Fruit fly (Drosophila melanogaster) whole organism, adult: Measurements from ENCODE around the gene ALiX.

Source experiments
- CG11617 ChIP-seq: fragments of 200-800 bp; sonication (Bioruptor generic); optimal IDR thresholded peaks from 2 replicates; lab custom pipeline; 2017; ENCODE audit warnings: mild to moderate bottlenecking, missing biosample characterization, missing genetic modification reagents, missing genetic modification characterization
- CG5204 ChIP-seq: fragments of 200-800 bp; sonication (Bioruptor generic); optimal IDR thresholded peaks from 2 replicates; lab custom pipeline; 2016; ENCODE audit warnings: missing biosample characterization, missing genetic modification characterization
- CG7101 ChIP-seq: fragments of 200-800 bp; sonication (Bioruptor generic); optimal IDR thresholded peaks from 2 replicates; lab custom pipeline; 2018; ENCODE audit warnings: missing biosample characterization, mild to moderate bottlenecking, missing genetic modification characterization, moderate library complexity
- cic ChIP-seq: fragments of 200-800 bp; sonication (Bioruptor generic); optimal IDR thresholded peaks from 2 replicates; lab custom pipeline; 2017; ENCODE audit warnings: missing biosample characterization, mild to moderate bottlenecking, missing genetic modification characterization, moderate library complexity
- kay ChIP-seq: fragments of 200-800 bp; sonication (Bioruptor generic); peaks from one replicate; lab custom pipeline; 2016; ENCODE audit warnings: missing biosample characterization, missing genetic modification characterization, borderline replicate concordance
- pad ChIP-seq: fragments of 200-800 bp; sonication (Bioruptor generic); optimal IDR thresholded peaks from 3 replicates; lab custom pipeline; 2017; ENCODE audit warnings: missing biosample characterization, missing genetic modification characterization, mild to moderate bottlenecking, moderate library complexity, missing genetic modification reagents

- TF ChIP-seq kay (GFP tag; lab: Kevin White, UChicago) (no peak), pad (GFP tag; lab: Kevin White, UChicago) (no peak), CG5204 (GFP tag; lab: Kevin White, UChicago) (no peak), CG7101 (tag; lab: Kevin White, UChicago) (no peak), cic (GFP tag; lab: Kevin White, UChicago) (no peak), CG11617 (GFP tag; lab: Kevin White, UChicago) (no peak)
Measured at dm6 chr3R:27738287-27738686, 38.4 kb upstream of the ALiX start.
